Worm (Caenorhabditis elegans) whole organism, L3 larva: ENCODE results near the gene catp-6.

ENCODE experiments used
- fos-1 ChIP-seq: fragments of 150-350 bp; optimal IDR thresholded peaks from 2 replicates; lab custom pipeline; 2014; ENCODE audit warnings: missing biosample characterization, missing genetic modification characterization
- jun-1 ChIP-seq: fragments of 150-350 bp; optimal IDR thresholded peaks from 2 replicates; lab custom pipeline; 2014; ENCODE audit warnings: missing biosample characterization, missing genetic modification reagents, missing genetic modification characterization
- lin-39 ChIP-seq: fragments of 150-350 bp; optimal IDR thresholded peaks from 2 replicates; lab custom pipeline; 2018; ENCODE audit warnings: missing biosample characterization, missing genetic modification reagents, missing genetic modification characterization
- mdl-1 ChIP-seq: fragments of 150-350 bp; optimal IDR thresholded peaks from 2 replicates; lab custom pipeline; 2014; ENCODE audit warnings: missing biosample characterization, missing genetic modification characterization
- nhr-67 ChIP-seq: fragments of 150-350 bp; optimal IDR thresholded peaks from 2 replicates; lab custom pipeline; 2014; ENCODE audit warnings: missing biosample characterization, missing genetic modification characterization
- pha-4 ChIP-seq: fragments of 150-350 bp; optimal IDR thresholded peaks from 2 replicates; lab custom pipeline; 2014; ENCODE audit warnings: missing biosample characterization, missing genetic modification reagents, missing genetic modification characterization
- ztf-11 ChIP-seq: fragments of 150-350 bp; optimal IDR thresholded peaks from 2 replicates; lab custom pipeline; 2014; ENCODE audit warnings: missing biosample characterization, missing genetic modification characterization

- TF ChIP-seq jun-1 (no peak), mdl-1 (tag; lab: Kevin White, UChicago) (no peak), ztf-11 (tag; lab: Kevin White, UChicago) (no peak), nhr-67 (tag; lab: Kevin White, UChicago) (no peak), lin-39 (tag; lab: Kevin White, UChicago) (no peak), pha-4 (tag; lab: Kevin White, UChicago) (no peak), fos-1 (no peak)
These were observed 9.0 kb upstream of the catp-6 start for ce11 chrIV:9833337-9833736.
